Worm (Caenorhabditis elegans): ENCODE results near the gene gfat-1.

DNA sequence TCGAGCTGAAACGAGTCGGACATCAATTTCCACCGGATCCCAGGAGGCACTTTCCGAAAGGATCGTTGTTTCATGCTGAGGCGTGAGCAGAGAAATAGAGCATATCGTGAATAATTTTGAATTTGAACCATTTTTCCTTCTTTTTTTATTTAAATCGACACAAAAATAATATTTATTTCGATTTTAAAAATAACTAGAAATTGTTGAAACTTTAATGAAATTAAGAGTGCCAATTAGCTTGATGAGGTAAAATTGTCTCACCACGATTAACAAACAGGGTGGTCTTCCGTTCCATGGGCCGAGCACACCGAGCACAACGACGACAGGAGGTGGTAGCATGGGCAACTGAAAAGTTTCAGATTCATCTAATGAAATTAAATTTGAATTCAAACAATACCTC lies 6.9 kb downstream of the gfat-1 start:
- TF ChIP-seq dao-5 (tag; optimal IDR thresholded peaks at IDR 0.05) (no peak), him-1 (tag; optimal IDR thresholded peaks at IDR 0.05) (no peak)

Data from whole organism, L4/young adult.